Fruit fly (Drosophila melanogaster) whole organism, embryonic: Measurements from ENCODE around the gene CG8372.

Source experiments
- Atf3 ChIP-seq: fragments of 200-800 bp; sonication (Bioruptor generic); optimal IDR thresholded peaks from 3 replicates; lab custom pipeline; 2016; ENCODE audit warnings: missing biosample characterization, missing genetic modification characterization
- Atf6 ChIP-seq: fragments of 200-800 bp; sonication (Bioruptor generic); IDR thresholded peaks from 2 replicates; pipeline ENCODE4 v1.3.6; 2022; ENCODE audit warnings: missing biosample characterization, missing genetic modification characterization
- B-H2 ChIP-seq: fragments of 200-800 bp; sonication (Bioruptor generic); optimal IDR thresholded peaks from 2 replicates; lab custom pipeline; 2018; ENCODE audit warnings: missing biosample characterization, mild to moderate bottlenecking, missing genetic modification characterization
- Bdp1 ChIP-seq: fragments of 200-800 bp; sonication (Bioruptor generic); optimal IDR thresholded peaks from 3 replicates; lab custom pipeline; 2016; ENCODE audit warnings: missing biosample characterization, missing genetic modification characterization
- Blimp-1 ChIP-seq: fragments of 200-800 bp; sonication (Bioruptor generic); optimal IDR thresholded peaks from 3 replicates; lab custom pipeline; 2018; ENCODE audit warnings: missing biosample characterization, missing genetic modification characterization, mild to moderate bottlenecking, moderate library complexity, missing genetic modification reagents
- CG10274 ChIP-seq: fragments of 200-800 bp; sonication (Bioruptor generic); optimal IDR thresholded peaks from 3 replicates; lab custom pipeline; 2017; ENCODE audit warnings: missing biosample characterization, mild to moderate bottlenecking, missing genetic modification characterization
- CG12659 ChIP-seq: fragments of 200-800 bp; sonication (Bioruptor generic); optimal IDR thresholded peaks from 3 replicates; lab custom pipeline; 2017; ENCODE audit warnings: mild to moderate bottlenecking, missing biosample characterization, missing genetic modification reagents, missing genetic modification characterization
- CG13894 ChIP-seq: fragments of 200-800 bp; sonication (Bioruptor generic); optimal IDR thresholded peaks from 3 replicates; lab custom pipeline; 2018; ENCODE audit warnings: missing biosample characterization, mild to moderate bottlenecking, missing genetic modification characterization, moderate library complexity
- CG15601 ChIP-seq: fragments of 200-800 bp; sonication (Bioruptor generic); optimal IDR thresholded peaks from 3 replicates; lab custom pipeline; 2019; ENCODE audit warnings: missing biosample characterization, mild to moderate bottlenecking, missing genetic modification characterization, moderate library complexity
- CG15696 ChIP-seq: fragments of 200-800 bp; sonication (Bioruptor generic); optimal IDR thresholded peaks from 2 replicates; lab custom pipeline; 2019; ENCODE audit warnings: missing biosample characterization, mild to moderate bottlenecking, missing genetic modification characterization, moderate library complexity
- CG17802 ChIP-seq: fragments of 200-800 bp; sonication (Bioruptor generic); optimal IDR thresholded peaks from 2 replicates; lab custom pipeline; 2018; ENCODE audit warnings: missing biosample characterization, mild to moderate bottlenecking, missing genetic modification characterization, moderate library complexity
- CG17912 ChIP-seq: fragments of 200-800 bp; sonication (Bioruptor generic); optimal IDR thresholded peaks from 2 replicates; lab custom pipeline; 2018; ENCODE audit warnings: missing biosample characterization, mild to moderate bottlenecking, missing genetic modification characterization
- CG1832 ChIP-seq: fragments of 200-800 bp; sonication (Bioruptor generic); optimal IDR thresholded peaks from 2 replicates; lab custom pipeline; 2017; ENCODE audit warnings: missing biosample characterization, mild to moderate bottlenecking, missing genetic modification characterization, inconsistent platforms
- CG18599 ChIP-seq: fragments of 200-800 bp; sonication (Bioruptor generic); optimal IDR thresholded peaks from 3 replicates; lab custom pipeline; 2017; ENCODE audit warnings: missing biosample characterization, missing genetic modification characterization, mild to moderate bottlenecking, moderate library complexity, missing genetic modification reagents
- CG18764 ChIP-seq: fragments of 200-800 bp; sonication (Bioruptor generic); optimal IDR thresholded peaks from 3 replicates; lab custom pipeline; 2016; ENCODE audit warnings: missing biosample characterization, missing genetic modification characterization
- CG2199 ChIP-seq: fragments of 200-800 bp; sonication (Bioruptor generic); IDR thresholded peaks from 3 replicates; pipeline ENCODE4 v1.3.6; 2022; ENCODE audit warnings: missing biosample characterization, missing genetic modification characterization
- CG32767 ChIP-seq: fragments of 200-800 bp; sonication (Bioruptor generic); IDR thresholded peaks from 2 replicates; pipeline ENCODE4 v1.3.6; 2022; ENCODE audit warnings: missing biosample characterization, missing genetic modification characterization
- CG3407 ChIP-seq: fragments of 200-800 bp; sonication (Bioruptor generic); optimal IDR thresholded peaks from 2 replicates; lab custom pipeline; 2018; ENCODE audit warnings: missing biosample characterization, mild to moderate bottlenecking, missing genetic modification characterization
- CG42726 ChIP-seq: fragments of 200-800 bp; sonication (Bioruptor generic); IDR thresholded peaks from 2 replicates; pipeline ENCODE4 v1.3.6; 2022; ENCODE audit warnings: missing biosample characterization, missing genetic modification characterization; ENCODE audit not compliant: partially characterized antibody
- CG6854 ChIP-seq: fragments of 200-800 bp; sonication (Bioruptor generic); optimal IDR thresholded peaks from 3 replicates; lab custom pipeline; 2017; ENCODE audit warnings: missing biosample characterization, mild to moderate bottlenecking, missing genetic modification characterization
- CG7372 ChIP-seq: fragments of 200-800 bp; sonication (Bioruptor generic); IDR thresholded peaks from 2 replicates; pipeline ENCODE4 v1.3.6; 2022; ENCODE audit warnings: missing biosample characterization, missing genetic modification characterization
- CG8089 ChIP-seq: fragments of 200-800 bp; sonication (Bioruptor generic); optimal IDR thresholded peaks from 3 replicates; lab custom pipeline; 2016; ENCODE audit warnings: missing biosample characterization, missing genetic modification characterization
- CG8924 ChIP-seq: fragments of 200-800 bp; optimal IDR thresholded peaks from 3 replicates; lab custom pipeline; 2019; ENCODE audit warnings: missing biosample characterization, mild to moderate bottlenecking, missing genetic modification characterization, moderate library complexity
- CG9215 ChIP-seq: fragments of 200-800 bp; sonication (Bioruptor generic); IDR thresholded peaks from 2 replicates; pipeline ENCODE4 v1.3.6; 2022; ENCODE audit warnings: missing biosample characterization, missing genetic modification characterization
- CG9817 ChIP-seq: fragments of 200-800 bp; sonication (Bioruptor generic); optimal IDR thresholded peaks from 2 replicates; lab custom pipeline; 2018; ENCODE audit warnings: missing biosample characterization, mild to moderate bottlenecking, missing genetic modification characterization, moderate library complexity
- CoRest ChIP-seq: fragments of 200-800 bp; sonication (Bioruptor generic); optimal IDR thresholded peaks from 3 replicates; lab custom pipeline; 2018; ENCODE audit warnings: missing biosample characterization, mild to moderate bottlenecking, missing genetic modification characterization, moderate library complexity
- D ChIP-seq, 2 experiments: fragments of 200-800 bp in 1 of 2; fragments of >200 bp in 1 of 2; sonication (Bioruptor generic) in 1 of 2; optimal IDR thresholded peaks; 2 replicates in 1 of 2; 3 replicates in 1 of 2; lab custom pipeline; 2017; ENCODE audit warnings: mild to moderate bottlenecking in 1 of 2, missing biosample characterization in 1 of 2, missing genetic modification characterization in 1 of 2, missing genetic modification reagents in 1 of 2
- Dek ChIP-seq: fragments of 200-800 bp; sonication (Bioruptor generic); optimal IDR thresholded peaks from 3 replicates; lab custom pipeline; 2019; ENCODE audit warnings: missing biosample characterization, mild to moderate bottlenecking, missing genetic modification characterization, moderate library complexity
- GATAe ChIP-seq: fragments of 200-800 bp; sonication (Bioruptor generic); conservative IDR thresholded peaks from 2 replicates; pipeline ENCODE4 v1.3.6; 2022; ENCODE audit warnings: missing biosample characterization, missing genetic modification characterization
- Hr39 ChIP-seq: fragments of >200 bp; optimal IDR thresholded peaks from 2 replicates; lab custom pipeline; 2017
- Lim3 ChIP-seq: fragments of 200-800 bp; sonication (Bioruptor generic); IDR thresholded peaks from 2 replicates; pipeline ENCODE4 v1.3.6; 2022; ENCODE audit warnings: missing biosample characterization, missing genetic modification characterization
- MTF-1 ChIP-seq: fragments of 200-800 bp; sonication (Bioruptor generic); optimal IDR thresholded peaks from 2 replicates; lab custom pipeline; 2018; ENCODE audit warnings: missing biosample characterization, mild to moderate bottlenecking, missing genetic modification characterization, borderline replicate concordance
- Mrtf ChIP-seq: fragments of 200-800 bp; sonication (Bioruptor generic); IDR thresholded peaks from 3 replicates; pipeline ENCODE4 v1.3.6; 2022; ENCODE audit warnings: missing biosample characterization, missing genetic modification characterization
- Myb ChIP-seq: fragments of 200-800 bp; sonication (Bioruptor generic); optimal IDR thresholded peaks from 2 replicates; lab custom pipeline; 2016; ENCODE audit warnings: missing biosample characterization, missing genetic modification characterization
- Nf-YB ChIP-seq: fragments of 200-800 bp; sonication (Bioruptor generic); optimal IDR thresholded peaks from 3 replicates; lab custom pipeline; 2019; ENCODE audit warnings: missing biosample characterization, mild to moderate bottlenecking, missing genetic modification characterization, moderate library complexity
- Opbp ChIP-seq: fragments of 200-800 bp; sonication (Bioruptor generic); IDR thresholded peaks from 3 replicates; pipeline ENCODE4 v1.3.6; 2022; ENCODE audit warnings: missing biosample characterization, missing genetic modification characterization; ENCODE audit not compliant: partially characterized antibody
- Sox100B ChIP-seq: fragments of 200-800 bp; sonication (Bioruptor generic); optimal IDR thresholded peaks from 3 replicates; lab custom pipeline; 2018; ENCODE audit warnings: missing biosample characterization, mild to moderate bottlenecking, missing genetic modification characterization
- ac ChIP-seq: fragments of 200-800 bp; sonication (Bioruptor generic); optimal IDR thresholded peaks from 3 replicates; lab custom pipeline; 2017; ENCODE audit warnings: missing biosample characterization, mild to moderate bottlenecking, missing genetic modification characterization
- az2 ChIP-seq: fragments of 200-800 bp; sonication (Bioruptor generic); optimal IDR thresholded peaks from 3 replicates; lab custom pipeline; 2016; ENCODE audit warnings: missing biosample characterization, missing genetic modification characterization
- btn ChIP-seq: fragments of 200-800 bp; sonication (Bioruptor generic); optimal IDR thresholded peaks from 2 replicates; lab custom pipeline; 2016; ENCODE audit warnings: missing biosample characterization, missing genetic modification characterization
- eyg ChIP-seq: fragments of 200-800 bp; sonication (Bioruptor generic); optimal IDR thresholded peaks from 3 replicates; lab custom pipeline; 2016; ENCODE audit warnings: missing biosample characterization, missing genetic modification characterization
- gce ChIP-seq: fragments of 200-800 bp; sonication (Bioruptor generic); IDR thresholded peaks from 3 replicates; pipeline ENCODE4 v1.3.6; 2022; ENCODE audit warnings: missing biosample characterization, missing genetic modification characterization
- gro ChIP-seq: fragments of 200-800 bp; sonication (Bioruptor generic); optimal IDR thresholded peaks from 2 replicates; lab custom pipeline; 2016; ENCODE audit warnings: missing biosample characterization, missing genetic modification characterization
- ham ChIP-seq: fragments of 200-800 bp; sonication (Bioruptor generic); IDR thresholded peaks from 2 replicates; pipeline ENCODE4 v1.3.6; 2022; ENCODE audit warnings: missing biosample characterization, missing genetic modification characterization
- jing ChIP-seq: fragments of 200-800 bp; sonication (Bioruptor generic); optimal IDR thresholded peaks from 2 replicates; lab custom pipeline; 2018; ENCODE audit warnings: missing biosample characterization, mild to moderate bottlenecking, missing genetic modification characterization
- org-1 ChIP-seq: fragments of 200-800 bp; sonication (Bioruptor generic); optimal IDR thresholded peaks from 2 replicates; lab custom pipeline; 2017; ENCODE audit warnings: missing biosample characterization, missing genetic modification characterization
- seq ChIP-seq: fragments of 200-800 bp; sonication (Bioruptor generic); IDR thresholded peaks from 2 replicates; pipeline ENCODE4 v1.3.6; 2022; ENCODE audit warnings: missing biosample characterization, missing genetic modification characterization
- unc-4 ChIP-seq: fragments of 200-800 bp; sonication (Bioruptor generic); IDR thresholded peaks from 2 replicates; pipeline ENCODE4 v1.3.6; 2022; ENCODE audit warnings: missing biosample characterization, missing genetic modification characterization; ENCODE audit not compliant: partially characterized antibody
- vfl ChIP-seq: fragments of 200-800 bp; sonication (Bioruptor generic); optimal IDR thresholded peaks from 2 replicates; lab custom pipeline; 2016; ENCODE audit warnings: missing biosample characterization, missing genetic modification characterization

Gene CG8372

dm6 chr2L:8165800-8166576 is 46.7 kb downstream of the CG8372 start (continued):
- TF ChIP-seq Lim3 (GFP tag; lab: Robert Waterston, UW): no peak
- peak; percentile 16 for TF ChIP-seq vfl
- TF ChIP-seq CG18764 (GFP tag; lab: Kevin White, UChicago): no peak
- no peak for TF ChIP-seq unc-4 (GFP tag; lab: Robert Waterston, UW)
- no peak for TF ChIP-seq Sox100B (GFP tag; lab: Kevin White, UChicago)
- TF ChIP-seq CG8089 (GFP tag; lab: Kevin White, UChicago): no peak
- peak; percentile 86 for TF ChIP-seq ac (GFP tag; lab: Kevin White, UChicago)
- peak; percentile 55 for TF ChIP-seq CG8924
- no peak for TF ChIP-seq Atf3 (GFP tag; lab: Kevin White, UChicago)
- TF ChIP-seq CG13894 (tag; lab: Kevin White, UChicago): peak; percentile 77
- no peak for TF ChIP-seq Atf6 (GFP tag; lab: Robert Waterston, UW)
- TF ChIP-seq CG17912 (GFP tag; lab: Kevin White, UChicago): no peak
- TF ChIP-seq seq (GFP tag; lab: Robert Waterston, UW): no peak
- peak; percentile 13 for TF ChIP-seq org-1
- TF ChIP-seq Hr39 (lab: Kevin White, UChicago): no peak
- TF ChIP-seq B-H2: no peak
- peak; percentile 74 for TF ChIP-seq CG15696 (tag; lab: Kevin White, UChicago)
- TF ChIP-seq CoRest (tag; lab: Kevin White, UChicago): peak; percentile 1
- no peak for TF ChIP-seq CG9817 (tag; lab: Kevin White, UChicago)
- peak; percentile 20 for TF ChIP-seq Nf-YB
- no peak for TF ChIP-seq jing (GFP tag; lab: Kevin White, UChicago)
- no peak for TF ChIP-seq CG10274 (GFP tag; lab: Kevin White, UChicago)
- TF ChIP-seq CG18599: no peak
- no peak for TF ChIP-seq CG7372 (GFP tag; lab: Robert Waterston, UW)
- TF ChIP-seq CG2199 (GFP tag; lab: Robert Waterston, UW): peak; percentile 49; the same call in 1 of the 3 replicates
- TF ChIP-seq CG42726 (GFP tag; lab: Robert Waterston, UW): no peak
- TF ChIP-seq Dek: no peak
- no peak for TF ChIP-seq MTF-1 (GFP tag; lab: Kevin White, UChicago)
- TF ChIP-seq GATAe (GFP tag; lab: Robert Waterston, UW): no peak
- no peak for TF ChIP-seq CG3407 (GFP tag; lab: Kevin White, UChicago)
- TF ChIP-seq az2 (GFP tag; lab: Kevin White, UChicago): no peak
- TF ChIP-seq Myb (GFP tag; lab: Kevin White, UChicago): no peak
- no peak for TF ChIP-seq Mrtf (GFP tag; lab: Robert Waterston, UW)
- no peak for TF ChIP-seq gce (GFP tag; lab: Robert Waterston, UW)
- no peak for TF ChIP-seq CG1832 (GFP tag; lab: Kevin White, UChicago)
- TF ChIP-seq CG17802: no peak
- TF ChIP-seq gro (GFP tag; lab: Kevin White, UChicago): no peak
- no peak for TF ChIP-seq CG6854 (GFP tag; lab: Kevin White, UChicago)
- no peak for TF ChIP-seq btn (GFP tag; lab: Kevin White, UChicago)
- no peak for TF ChIP-seq Opbp (GFP tag; lab: Robert Waterston, UW)
- no peak for TF ChIP-seq eyg (GFP tag; lab: Kevin White, UChicago)
- peak; percentile 48 for TF ChIP-seq CG15601 (tag; lab: Kevin White, UChicago)
- no peak for TF ChIP-seq CG9215 (GFP tag; lab: Robert Waterston, UW)
- no peak for TF ChIP-seq CG12659
- no peak for TF ChIP-seq ham (GFP tag; lab: Robert Waterston, UW)
- no peak for TF ChIP-seq CG32767
- no peak for TF ChIP-seq D (optimal IDR thresholded peaks at IDR 0.05; lab: Kevin White, UChicago)
- TF ChIP-seq D (GFP tag; optimal IDR thresholded peaks at IDR 0.05; lab: Kevin White, UChicago): peak; percentile 19
- no peak for TF ChIP-seq Bdp1 (GFP tag; lab: Kevin White, UChicago)
- TF ChIP-seq Blimp-1 (GFP tag; lab: Kevin White, UChicago): no peak
